Worm (Caenorhabditis elegans): ENCODE data around the gene bir-2.

DNA sequence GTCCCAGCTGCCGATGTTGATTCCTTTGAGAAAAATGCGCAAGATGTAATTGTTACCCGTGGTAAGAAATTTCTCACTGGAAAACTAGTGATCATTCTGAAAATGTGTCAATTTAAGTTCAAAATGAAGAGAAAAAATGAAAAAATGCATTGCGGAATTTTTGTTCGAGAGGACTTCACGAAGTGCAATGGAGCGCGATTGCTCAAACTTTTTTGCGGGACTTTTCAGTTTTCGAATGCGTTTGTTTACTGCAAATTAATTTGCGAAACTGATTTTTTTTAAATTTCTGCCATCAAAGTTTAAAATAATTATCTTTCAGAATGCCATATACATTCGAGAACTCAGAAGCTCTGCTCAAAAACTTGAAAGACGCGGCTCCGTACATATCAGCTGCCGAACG is at the start of gene bir-2, which contains the start of gene nuaf-1:
- no peak for TF ChIP-seq zfp-2 (tag; optimal IDR thresholded peaks at IDR 0.05)
- no peak for TF ChIP-seq ama-1 (optimal IDR thresholded peaks at IDR 0.05)
- TF ChIP-seq unc-130 (GFP tag; optimal IDR thresholded peaks at IDR 0.05), result no peak
- TF ChIP-seq cey-2 (tag; optimal IDR thresholded peaks at IDR 0.05; ENCODE audit: borderline replicate concordance, insufficient read depth), result no peak
